Worm (Caenorhabditis elegans): Measurements from ENCODE around the gene C55A6.7.

C55A6.7 gene

ce11 chrV:11548914-11549406, 28.6 kb upstream of the C55A6.7 start, which contains the start of the genes F38B7.17 and F38B7.3 (continued):
- TF ChIP-seq pat-9 (tag; optimal IDR thresholded peaks at IDR 0.05) (no peak), dve-1 (tag; optimal IDR thresholded peaks at IDR 0.05) (peak; percentile 36), unc-42 (tag; optimal IDR thresholded peaks at IDR 0.05) (no peak), odd-2 (tag; optimal IDR thresholded peaks at IDR 0.05) (no peak), elt-2 (tag; optimal IDR thresholded peaks at IDR 0.05) (peak; percentile 71), K02D7.2 (tag; optimal IDR thresholded peaks at IDR 0.05) (no peak), ceh-22 (tag; optimal IDR thresholded peaks at IDR 0.05) (no peak), F13H6.1 (tag; optimal IDR thresholded peaks at IDR 0.05) (no peak), ceh-2 (tag; optimal IDR thresholded peaks at IDR 0.05) (no peak), ztf-16 (tag; optimal IDR thresholded peaks at IDR 0.05) (no peak), nhr-232 (tag; optimal IDR thresholded peaks at IDR 0.05) (no peak), ceh-45 (GFP tag; IDR thresholded peaks at IDR 0.05) (no peak), hlh-6 (tag; optimal IDR thresholded peaks at IDR 0.05) (no peak), eyg-1 (tag; optimal IDR thresholded peaks at IDR 0.05) (no peak), hlh-8 (tag; optimal IDR thresholded peaks at IDR 0.05) (peak; percentile 12), npax-4 (tag; optimal IDR thresholded peaks at IDR 0.05) (no peak), tbx-2 (tag; optimal IDR thresholded peaks at IDR 0.05) (peak; percentile 51), pax-1 (tag; optimal IDR thresholded peaks at IDR 0.05) (no peak), lim-6 (tag; optimal IDR thresholded peaks at IDR 0.05) (no peak), fkh-10 (GFP tag; optimal IDR thresholded peaks at IDR 0.05) (no peak), elt-4 (tag; optimal IDR thresholded peaks at IDR 0.05) (no peak), ceh-34 (tag; optimal IDR thresholded peaks at IDR 0.05) (peak; percentile 42), rnt-1 (tag; optimal IDR thresholded peaks at IDR 0.05) (no peak), fax-1 (tag; optimal IDR thresholded peaks at IDR 0.05) (no peak), hlh-30 (tag; optimal IDR thresholded peaks at IDR 0.05; ENCODE audit: insufficient read depth) (peak; percentile 95), ceh-14 (tag; optimal IDR thresholded peaks at IDR 0.05) (peak; percentile 3), pag-3 (tag; optimal IDR thresholded peaks at IDR 0.05; ENCODE audit: borderline replicate concordance) (no peak), dmd-4 (tag; optimal IDR thresholded peaks at IDR 0.05; ENCODE audit: borderline replicate concordance) (no peak), fkh-6 (tag; optimal IDR thresholded peaks at IDR 0.05) (no peak)

ce11 chrV:11546795-11547194, 26.5 kb upstream of the C55A6.7 start, which contains the start of gene F38B7.11:
Gene F38B7.11, plus strand, starts transcription at chrV:11547095.
- TF ChIP-seq hlh-6 (tag; optimal IDR thresholded peaks at IDR 0.05) (no peak), lin-11 (tag; optimal IDR thresholded peaks at IDR 0.05) (no peak), ceh-45 (GFP tag; IDR thresholded peaks at IDR 0.05) (no peak), zip-5 (tag; optimal IDR thresholded peaks at IDR 0.05) (no peak), unc-42 (tag; optimal IDR thresholded peaks at IDR 0.05) (no peak), ets-4 (tag; optimal IDR thresholded peaks at IDR 0.05) (no peak), ceh-34 (tag; optimal IDR thresholded peaks at IDR 0.05) (no peak), rnt-1 (tag; optimal IDR thresholded peaks at IDR 0.05) (no peak), K02D7.2 (tag; optimal IDR thresholded peaks at IDR 0.05) (no peak), gmeb-2 (tag; optimal IDR thresholded peaks at IDR 0.05) (no peak), unc-3 (GFP tag; conservative IDR thresholded peaks at IDR 0.05) (no peak), unc-3 (tag; optimal IDR thresholded peaks at IDR 0.05) (no peak), sdc-2 (tag; optimal IDR thresholded peaks at IDR 0.05) (no peak), dve-1 (tag; optimal IDR thresholded peaks at IDR 0.05) (no peak), hlh-30 (tag; optimal IDR thresholded peaks at IDR 0.05; ENCODE audit: insufficient read depth) (no peak)

- no peak for TF ChIP-seq hlh-13 (GFP tag; optimal IDR thresholded peaks at IDR 0.05)
- TF ChIP-seq C08G9.2 (tag; optimal IDR thresholded peaks at IDR 0.05), result no peak
- TF ChIP-seq hlh-6 (tag; optimal IDR thresholded peaks at IDR 0.05), result no peak
- TF ChIP-seq fkh-10 (GFP tag; optimal IDR thresholded peaks at IDR 0.05), result no peak
- no peak for TF ChIP-seq ttx-3 (tag; optimal IDR thresholded peaks at IDR 0.05)
- no peak for TF ChIP-seq pat-9 (tag; optimal IDR thresholded peaks at IDR 0.05)
- no peak for TF ChIP-seq pros-1 (tag; optimal IDR thresholded peaks at IDR 0.05)
- TF ChIP-seq ceh-19 (GFP tag; optimal IDR thresholded peaks at IDR 0.05), result no peak
- no peak for TF ChIP-seq unc-3 (GFP tag; conservative IDR thresholded peaks at IDR 0.05)
- TF ChIP-seq unc-3 (tag; optimal IDR thresholded peaks at IDR 0.05), result no peak
- no peak for TF ChIP-seq ztf-16 (tag; optimal IDR thresholded peaks at IDR 0.05)
- no peak for TF ChIP-seq npax-4 (tag; optimal IDR thresholded peaks at IDR 0.05)
- no peak for TF ChIP-seq ceh-48 (tag; optimal IDR thresholded peaks at IDR 0.05)
Observed at ce11 chrV:11545227-11545626, 24.9 kb upstream of the C55A6.7 start, which contains the start of gene F38B7.10. Gene F38B7.10, plus strand, starts transcription at chrV:11545527.

Measured in whole organism, late embryonic.